Worm (Caenorhabditis elegans) whole organism, late embryonic: ENCODE measurements around the gene Y46D2A.1.

Experiments used
- mec-3 ChIP-seq: sonication (generic microtip); optimal IDR thresholded peaks from 2 replicates; lab custom pipeline; 2016; ENCODE audit warnings: borderline replicate concordance, missing genetic modification characterization, missing compliant biosample characterization
- pqm-1 ChIP-seq: sonication (generic microtip); optimal IDR thresholded peaks from 2 replicates; lab custom pipeline; 2016; ENCODE audit warnings: missing genetic modification characterization, missing compliant biosample characterization

- TF ChIP-seq pqm-1 (tag; lab: Kevin White, UChicago) (no peak), mec-3 (tag; lab: Kevin White, UChicago) (no peak)
Measured at ce11 chrII:3282353-3282752, 40.0 kb upstream of the Y46D2A.1 start, which contains the start of gene nep-13.
